Worm (Caenorhabditis elegans) whole organism, L1 larva: Measurements from ENCODE around the gene srj-7.

Experiments used
- aly-2 ChIP-seq: fragments of 150-350 bp; optimal IDR thresholded peaks from 2 replicates; lab custom pipeline; 2014; ENCODE audit warnings: missing biosample characterization, missing genetic modification characterization
- ceh-82 ChIP-seq, 3 experiments: fragments of 150-350 bp in 1 of 3; sonication (generic microtip) in 2 of 3; optimal IDR thresholded peaks; 2 replicates each; lab custom pipeline; 2014 to 2017; ENCODE audit warnings: missing biosample characterization in 3 of 3, missing genetic modification characterization in 3 of 3
- dpl-1 ChIP-seq, 3 experiments: fragments of 150-350 bp in 2 of 3; sonication (generic microtip) in 1 of 3; optimal IDR thresholded peaks; 2 replicates each; lab custom pipeline; 2014 to 2017; ENCODE audit warnings: missing biosample characterization in 3 of 3, missing genetic modification characterization in 3 of 3, missing genetic modification reagents in 3 of 3
- egl-27 ChIP-seq, 2 experiments: fragments of 150-350 bp in 1 of 2; sonication (generic microtip); optimal IDR thresholded peaks; 3 replicates each; lab custom pipeline; 2017 to 2018; ENCODE audit warnings: missing biosample characterization in 2 of 2, missing genetic modification characterization in 2 of 2, missing genetic modification reagents in 2 of 2
- elt-3 ChIP-seq, 6 experiments: fragments of 150-350 bp in 1 of 6; sonication (generic microtip); optimal IDR thresholded peaks; 2 replicates each; lab custom pipeline; 2017 to 2018; ENCODE audit warnings: missing biosample characterization in 6 of 6, missing genetic modification characterization in 6 of 6, inconsistent platforms in 1 of 6
- fkh-10 ChIP-seq: sonication (generic microtip); optimal IDR thresholded peaks from 2 replicates; lab custom pipeline; 2017; ENCODE audit warnings: missing biosample characterization, missing genetic modification reagents, missing genetic modification characterization
- nhr-28 ChIP-seq: fragments of 150-350 bp; optimal IDR thresholded peaks from 2 replicates; lab custom pipeline; 2014; ENCODE audit warnings: missing biosample characterization, missing genetic modification characterization
- nhr-77 ChIP-seq: fragments of 150-350 bp; optimal IDR thresholded peaks from 2 replicates; lab custom pipeline; 2014; ENCODE audit warnings: missing biosample characterization, missing genetic modification characterization
- nhr-84 ChIP-seq: sonication (generic microtip); optimal IDR thresholded peaks from 2 replicates; lab custom pipeline; 2017; ENCODE audit warnings: missing biosample characterization, missing genetic modification characterization
- snu-23 ChIP-seq: sonication (generic microtip); optimal IDR thresholded peaks from 2 replicates; lab custom pipeline; 2016; ENCODE audit warnings: missing genetic modification characterization, missing compliant biosample characterization
- sptf-1 ChIP-seq: fragments of 150-350 bp; optimal IDR thresholded peaks from 2 replicates; lab custom pipeline; 2014; ENCODE audit warnings: missing biosample characterization, missing genetic modification characterization
- unc-130 ChIP-seq: fragments of 150-350 bp; optimal IDR thresholded peaks from 2 replicates; lab custom pipeline; 2017; ENCODE audit warnings: missing biosample characterization, missing genetic modification characterization, inconsistent platforms
- unc-98 ChIP-seq: fragments of 200-800 bp; sonication (Bioruptor generic); IDR thresholded peaks from 2 replicates; pipeline ENCODE4 v1.3.6; 2022; ENCODE audit warnings: missing genetic modification characterization, missing compliant biosample characterization

- no peak for TF ChIP-seq unc-98 (GFP tag; lab: Robert Waterston, UW)
- no peak for TF ChIP-seq nhr-84 (tag; lab: Kevin White, UChicago)
- no peak for TF ChIP-seq sptf-1 (tag; lab: Kevin White, UChicago)
- no peak for TF ChIP-seq elt-3 (tag; optimal IDR thresholded peaks at IDR 0.05; lab: Kevin White, UChicago)
- TF ChIP-seq unc-130 (tag; lab: Kevin White, UChicago) = no peak
- no peak for TF ChIP-seq snu-23 (GFP tag; lab: Kevin White, UChicago)
- TF ChIP-seq aly-2 (tag; lab: Kevin White, UChicago) = no peak
- no peak for TF ChIP-seq nhr-28 (tag; lab: Kevin White, UChicago)
- no peak for TF ChIP-seq dpl-1 (GFP tag; optimal IDR thresholded peaks at IDR 0.05; lab: Kevin White, UChicago)
- no peak for TF ChIP-seq nhr-77 (tag; lab: Kevin White, UChicago)
- TF ChIP-seq ceh-82 (tag; optimal IDR thresholded peaks at IDR 0.05; lab: Kevin White, UChicago) = no peak
- TF ChIP-seq fkh-10 (GFP tag; lab: Kevin White, UChicago) = no peak
- TF ChIP-seq egl-27 (tag; optimal IDR thresholded peaks at IDR 0.05; lab: Kevin White, UChicago) = no peak
Observed at ce11 chrV:3256051-3256450, 11.2 kb downstream of the srj-7 start, which contains the start of gene srt-63.
